Worm (Caenorhabditis elegans) whole organism, early embryonic: Measurements from ENCODE around the gene clec-52.

Experiments
- B0310.2 ChIP-seq: sonication (generic microtip); optimal IDR thresholded peaks from 2 replicates; lab custom pipeline; 2016; ENCODE audit warnings: mild to moderate bottlenecking, missing genetic modification characterization, missing compliant biosample characterization
- F13C5.2 ChIP-seq: sonication (generic microtip); optimal IDR thresholded peaks from 2 replicates; lab custom pipeline; 2017; ENCODE audit warnings: mild to moderate bottlenecking, missing genetic modification characterization, inconsistent platforms, missing compliant biosample characterization
- aly-1 ChIP-seq: sonication (generic microtip); optimal IDR thresholded peaks from 2 replicates; lab custom pipeline; 2016; ENCODE audit warnings: missing genetic modification characterization, missing compliant biosample characterization
- ama-1 ChIP-seq: fragments of 150-350 bp; optimal IDR thresholded peaks from 2 replicates; lab custom pipeline; 2014
- ceh-13 ChIP-seq: fragments of 200-800 bp; sonication (Bioruptor generic); optimal IDR thresholded peaks from 2 replicates; lab custom pipeline; 2018; ENCODE audit warnings: mild to moderate bottlenecking, missing genetic modification characterization, missing compliant biosample characterization
- ceh-36 ChIP-seq: sonication (generic microtip); optimal IDR thresholded peaks from 2 replicates; lab custom pipeline; 2016; ENCODE audit warnings: missing genetic modification characterization, inconsistent platforms, missing compliant biosample characterization
- ets-7 ChIP-seq: sonication (generic microtip); optimal IDR thresholded peaks from 2 replicates; lab custom pipeline; 2016; ENCODE audit warnings: missing genotype, missing genetic modification characterization, missing compliant biosample characterization
- flt-1 ChIP-seq: fragments of 200-800 bp; sonication (Bioruptor generic); IDR thresholded peaks from 2 replicates; pipeline ENCODE4 v1.3.6; 2022; ENCODE audit warnings: missing genetic modification characterization, missing compliant biosample characterization
- hmbx-1 ChIP-seq: sonication (generic microtip); optimal IDR thresholded peaks from 2 replicates; lab custom pipeline; 2016; ENCODE audit warnings: mild to moderate bottlenecking, missing genetic modification characterization, missing compliant biosample characterization
- hmg-4 ChIP-seq: fragments of 200-800 bp; sonication (Bioruptor generic); optimal IDR thresholded peaks from 2 replicates; lab custom pipeline; 2018; ENCODE audit warnings: mild to moderate bottlenecking, missing genetic modification characterization, missing compliant biosample characterization
- hnd-1 ChIP-seq: sonication (generic microtip); optimal IDR thresholded peaks from 2 replicates; lab custom pipeline; 2016; ENCODE audit warnings: missing genetic modification characterization, missing compliant biosample characterization
- pes-1 ChIP-seq: fragments of 200-800 bp; sonication (Bioruptor generic); IDR thresholded peaks from 2 replicates; pipeline ENCODE4 v1.3.6; 2022; ENCODE audit warnings: missing genetic modification reagents, missing genetic modification characterization, missing compliant biosample characterization
- scrt-1 ChIP-seq: fragments of 200-800 bp; sonication (Bioruptor generic); IDR thresholded peaks from 2 replicates; pipeline ENCODE4 v1.3.6; 2022; ENCODE audit warnings: missing genetic modification characterization, missing compliant biosample characterization
- sea-1 ChIP-seq: fragments of 200-800 bp; sonication (Bioruptor generic); conservative IDR thresholded peaks from 2 replicates; pipeline ENCODE4 v1.3.6; 2022; ENCODE audit warnings: missing genetic modification characterization, missing compliant biosample characterization
- tbx-11 ChIP-seq: fragments of 200-800 bp; sonication (Bioruptor generic); IDR thresholded peaks from 2 replicates; pipeline ENCODE4 v1.3.6; 2022; ENCODE audit warnings: missing genetic modification characterization, missing compliant biosample characterization
- tbx-37 ChIP-seq: fragments of 200-800 bp; sonication (Bioruptor generic); conservative IDR thresholded peaks from 2 replicates; pipeline ENCODE4 v1.3.6; 2022; ENCODE audit warnings: missing genetic modification reagents, missing genetic modification characterization, missing compliant biosample characterization
- tra-4 ChIP-seq: sonication (generic microtip); optimal IDR thresholded peaks from 2 replicates; lab custom pipeline; 2017; ENCODE audit warnings: missing genetic modification characterization, missing compliant biosample characterization

Gene clec-52

ce11 chrIV:8168660-8169059 is at the start of gene clec-52:
TSS of gene clec-52 (minus strand) at chrIV:8168760.
- no peak for TF ChIP-seq tbx-37 (GFP tag; lab: Robert Waterston, UW)
- TF ChIP-seq flt-1 (GFP tag; lab: Robert Waterston, UW), result no peak
- no peak for TF ChIP-seq hmbx-1 (tag; lab: Kevin White, UChicago)
- no peak for TF ChIP-seq scrt-1 (GFP tag; lab: Robert Waterston, UW)
- no peak for TF ChIP-seq tbx-11 (GFP tag; lab: Robert Waterston, UW)
- no peak for TF ChIP-seq sea-1 (GFP tag; lab: Robert Waterston, UW)
- TF ChIP-seq hnd-1 (tag; lab: Kevin White, UChicago), result no peak
- no peak for TF ChIP-seq aly-1 (tag; lab: Kevin White, UChicago)
- TF ChIP-seq ets-7 (tag; lab: Kevin White, UChicago), result no peak
- TF ChIP-seq pes-1 (GFP tag; lab: Robert Waterston, UW), result no peak
- TF ChIP-seq F13C5.2 (tag; lab: Kevin White, UChicago), result no peak

- no peak for TF ChIP-seq B0310.2 (tag; lab: Kevin White, UChicago)
- TF ChIP-seq tbx-11 (GFP tag; lab: Robert Waterston, UW), result no peak
- TF ChIP-seq pes-1 (GFP tag; lab: Robert Waterston, UW), result no peak
- no peak for TF ChIP-seq tbx-37 (GFP tag; lab: Robert Waterston, UW)
Measured at ce11 chrIV:8211747-8212146, 43.2 kb upstream of the clec-52 start, which contains the start of gene C07G1.7. TSS of gene C07G1.7 (minus strand) at chrIV:8211847.

ce11 chrIV:8210300-8210699 is 41.7 kb upstream of the clec-52 start, which contains the start of gene C07G1.6:
TSS of gene C07G1.6 (minus strand) at chrIV:8210400.
- no peak for TF ChIP-seq B0310.2 (tag; lab: Kevin White, UChicago)

- TF ChIP-seq ama-1 (lab: Kevin White, UChicago), result no peak
- TF ChIP-seq sea-1 (GFP tag; lab: Robert Waterston, UW), result no peak
- no peak for TF ChIP-seq ets-7 (tag; lab: Kevin White, UChicago)
- TF ChIP-seq tbx-37 (GFP tag; lab: Robert Waterston, UW), result no peak
- no peak for TF ChIP-seq pes-1 (GFP tag; lab: Robert Waterston, UW)
- TF ChIP-seq B0310.2 (tag; lab: Kevin White, UChicago), result no peak
- no peak for TF ChIP-seq scrt-1 (GFP tag; lab: Robert Waterston, UW)
- no peak for TF ChIP-seq hmg-4 (GFP tag; lab: Kevin White, UChicago)
- no peak for TF ChIP-seq tbx-11 (GFP tag; lab: Robert Waterston, UW)
- no peak for TF ChIP-seq flt-1 (GFP tag; lab: Robert Waterston, UW)
- no peak for TF ChIP-seq aly-1 (tag; lab: Kevin White, UChicago)
- no peak for TF ChIP-seq tra-4 (tag; lab: Kevin White, UChicago)
- TF ChIP-seq hnd-1 (tag; lab: Kevin White, UChicago), result no peak
Measured at ce11 chrIV:8208855-8209254, 40.3 kb upstream of the clec-52 start.

ce11 chrIV:8206314-8206713 is 37.8 kb upstream of the clec-52 start, which contains the start of gene svh-1:
TSS of gene svh-1 (plus strand) at chrIV:8206614.
- TF ChIP-seq hnd-1 (tag; lab: Kevin White, UChicago) (no peak), ets-7 (tag; lab: Kevin White, UChicago) (no peak), pes-1 (GFP tag; lab: Robert Waterston, UW) (no peak), tra-4 (tag; lab: Kevin White, UChicago) (no peak), ceh-36 (tag; lab: Kevin White, UChicago) (no peak)

ce11 chrIV:8205272-8206098 is 36.9 kb upstream of the clec-52 start, which contains the start of gene hgrs-1:
TSS of gene hgrs-1 (minus strand) at chrIV:8206048.
- TF ChIP-seq ama-1 (lab: Kevin White, UChicago) (no peak), tra-4 (tag; lab: Kevin White, UChicago) (no peak), hmg-4 (GFP tag; lab: Kevin White, UChicago) (no peak), pes-1 (GFP tag; lab: Robert Waterston, UW) (no peak)

- no peak for TF ChIP-seq ceh-13 (GFP tag; lab: Kevin White, UChicago)
- no peak for TF ChIP-seq hnd-1 (tag; lab: Kevin White, UChicago)
- no peak for TF ChIP-seq ama-1 (lab: Kevin White, UChicago)
- TF ChIP-seq ceh-36 (tag; lab: Kevin White, UChicago), result no peak
- TF ChIP-seq tbx-11 (GFP tag; lab: Robert Waterston, UW), result no peak
- no peak for TF ChIP-seq flt-1 (GFP tag; lab: Robert Waterston, UW)
Measured at ce11 chrIV:8203555-8203954, 35.0 kb upstream of the clec-52 start.

ce11 chrIV:8201133-8201532 is 32.6 kb upstream of the clec-52 start, which contains the start of gene glrx-22:
TSS of gene glrx-22 (minus strand) at chrIV:8201233.
- TF ChIP-seq ama-1 (lab: Kevin White, UChicago) (no peak), aly-1 (tag; lab: Kevin White, UChicago) (no peak), sea-1 (GFP tag; lab: Robert Waterston, UW) (no peak), tra-4 (tag; lab: Kevin White, UChicago) (no peak), pes-1 (GFP tag; lab: Robert Waterston, UW) (no peak), tbx-37 (GFP tag; lab: Robert Waterston, UW) (no peak), F13C5.2 (tag; lab: Kevin White, UChicago) (no peak), ceh-36 (tag; lab: Kevin White, UChicago) (no peak), hmg-4 (GFP tag; lab: Kevin White, UChicago) (no peak)
